Fruit fly (Drosophila melanogaster): ENCODE measurements around the gene BuGZ.

Gene BuGZ

dm6 chr2L:16747145-16747544 lies 3.9 kb downstream of the BuGZ start:
- TF ChIP-seq insv (optimal IDR thresholded peaks at IDR 0.05): no peak
- TF ChIP-seq Myc (optimal IDR thresholded peaks at IDR 0.05): no peak
- TF ChIP-seq h (optimal IDR thresholded peaks at IDR 0.05): no peak
- TF ChIP-seq ttk (optimal IDR thresholded peaks at IDR 0.05): no peak

dm6 chr2L:16752340-16752739 lies 9.1 kb downstream of the BuGZ start:
- TF ChIP-seq h (optimal IDR thresholded peaks at IDR 0.05): no peak
- TF ChIP-seq Myc (optimal IDR thresholded peaks at IDR 0.05): no peak
- TF ChIP-seq psq (optimal IDR thresholded peaks at IDR 0.05): no peak
- TF ChIP-seq Sin3A (optimal IDR thresholded peaks at IDR 0.05): no peak
- TF ChIP-seq ttk (optimal IDR thresholded peaks at IDR 0.05): no peak
- TF ChIP-seq insv (optimal IDR thresholded peaks at IDR 0.05): no peak

dm6 chr2L:16754074-16754473 lies 10.9 kb downstream of the BuGZ start, which contains the start of gene yellow-b:
Gene yellow-b (plus strand): TSS chr2L:16754336.
- TF ChIP-seq insv (optimal IDR thresholded peaks at IDR 0.05) (no peak), ttk (optimal IDR thresholded peaks at IDR 0.05) (no peak), Myc (optimal IDR thresholded peaks at IDR 0.05) (no peak), h (optimal IDR thresholded peaks at IDR 0.05) (no peak), psq (optimal IDR thresholded peaks at IDR 0.05) (no peak)

- TF ChIP-seq h (optimal IDR thresholded peaks at IDR 0.05): no peak
- TF ChIP-seq psq (optimal IDR thresholded peaks at IDR 0.05): no peak
- no peak for TF ChIP-seq ttk (optimal IDR thresholded peaks at IDR 0.05)
- no peak for TF ChIP-seq Sin3A (optimal IDR thresholded peaks at IDR 0.05)
- no peak for TF ChIP-seq Myc (optimal IDR thresholded peaks at IDR 0.05)
- no peak for TF ChIP-seq insv (optimal IDR thresholded peaks at IDR 0.05)
Measured at dm6 chr2L:16760504-16761417, 17.6 kb downstream of the BuGZ start, which contains the start of gene ppk17. Gene ppk17 (minus strand): TSS chr2L:16760554.

- TF ChIP-seq ttk (optimal IDR thresholded peaks at IDR 0.05): no peak
- no peak for TF ChIP-seq insv (optimal IDR thresholded peaks at IDR 0.05)
- no peak for TF ChIP-seq Myc (optimal IDR thresholded peaks at IDR 0.05)
- no peak for TF ChIP-seq psq (optimal IDR thresholded peaks at IDR 0.05)
- TF ChIP-seq Sin3A (optimal IDR thresholded peaks at IDR 0.05): no peak
- no peak for TF ChIP-seq h (optimal IDR thresholded peaks at IDR 0.05)
Measured at dm6 chr2L:16761891-16762290, 18.7 kb downstream of the BuGZ start.

dm6 chr2L:16764480-16764879 lies 21.3 kb downstream of the BuGZ start:
- TF ChIP-seq h (optimal IDR thresholded peaks at IDR 0.05) (no peak), Sin3A (optimal IDR thresholded peaks at IDR 0.05) (no peak), psq (optimal IDR thresholded peaks at IDR 0.05) (no peak), insv (optimal IDR thresholded peaks at IDR 0.05) (no peak), Myc (optimal IDR thresholded peaks at IDR 0.05) (no peak), ttk (optimal IDR thresholded peaks at IDR 0.05) (no peak)

dm6 chr2L:16766070-16766752 lies 23.0 kb downstream of the BuGZ start, which contains the start of gene Mhc:
Gene Mhc (plus strand): TSS chr2L:16766566.
- no peak for TF ChIP-seq psq (optimal IDR thresholded peaks at IDR 0.05)
- no peak for TF ChIP-seq h (optimal IDR thresholded peaks at IDR 0.05)
- no peak for TF ChIP-seq Myc (optimal IDR thresholded peaks at IDR 0.05)
- no peak for TF ChIP-seq Sin3A (optimal IDR thresholded peaks at IDR 0.05)
- no peak for TF ChIP-seq insv (optimal IDR thresholded peaks at IDR 0.05)
- no peak for TF ChIP-seq ttk (optimal IDR thresholded peaks at IDR 0.05)

dm6 chr2L:16787548-16787947 lies 44.3 kb downstream of the BuGZ start:
- TF ChIP-seq Myc (optimal IDR thresholded peaks at IDR 0.05) (no peak), h (optimal IDR thresholded peaks at IDR 0.05) (no peak), insv (optimal IDR thresholded peaks at IDR 0.05) (no peak), Sin3A (optimal IDR thresholded peaks at IDR 0.05) (no peak), ttk (optimal IDR thresholded peaks at IDR 0.05) (no peak), psq (optimal IDR thresholded peaks at IDR 0.05) (no peak)

- TF ChIP-seq Myc (optimal IDR thresholded peaks at IDR 0.05) (no peak), Sin3A (optimal IDR thresholded peaks at IDR 0.05) (no peak), h (optimal IDR thresholded peaks at IDR 0.05) (no peak), insv (optimal IDR thresholded peaks at IDR 0.05) (no peak), psq (optimal IDR thresholded peaks at IDR 0.05) (no peak), ttk (optimal IDR thresholded peaks at IDR 0.05) (no peak)
Measured at dm6 chr2L:16788885-16789284, 45.7 kb downstream of the BuGZ start.

dm6 chr2L:16789880-16790279 lies 46.7 kb downstream of the BuGZ start:
- no peak for TF ChIP-seq Myc (optimal IDR thresholded peaks at IDR 0.05)
- TF ChIP-seq psq (optimal IDR thresholded peaks at IDR 0.05): no peak
- no peak for TF ChIP-seq insv (optimal IDR thresholded peaks at IDR 0.05)
- TF ChIP-seq h (optimal IDR thresholded peaks at IDR 0.05): no peak
- no peak for TF ChIP-seq Sin3A (optimal IDR thresholded peaks at IDR 0.05)
- TF ChIP-seq ttk (optimal IDR thresholded peaks at IDR 0.05): no peak

- no peak for TF ChIP-seq Myc (optimal IDR thresholded peaks at IDR 0.05)
- no peak for TF ChIP-seq psq (optimal IDR thresholded peaks at IDR 0.05)
- TF ChIP-seq Sin3A (optimal IDR thresholded peaks at IDR 0.05): no peak
- TF ChIP-seq ttk (optimal IDR thresholded peaks at IDR 0.05): no peak
Measured at dm6 chr2L:16790671-16791270, 47.6 kb downstream of the BuGZ start, which contains the start of gene Cyt-b5-r. Gene Cyt-b5-r (minus strand): TSS chr2L:16790721.

- no peak for TF ChIP-seq h (optimal IDR thresholded peaks at IDR 0.05)
- TF ChIP-seq insv (optimal IDR thresholded peaks at IDR 0.05): no peak
- TF ChIP-seq Sin3A (optimal IDR thresholded peaks at IDR 0.05): no peak
- TF ChIP-seq ttk (optimal IDR thresholded peaks at IDR 0.05): no peak
- TF ChIP-seq Myc (optimal IDR thresholded peaks at IDR 0.05): no peak
- no peak for TF ChIP-seq psq (optimal IDR thresholded peaks at IDR 0.05)
Measured at dm6 chr2L:16791345-16791744, 48.1 kb downstream of the BuGZ start, which contains the start of gene CG17928. Gene CG17928 (plus strand): TSS chr2L:16791568.

All from Kc167 (cell line).